Worm (Caenorhabditis elegans): Measurements from ENCODE around the gene lect-2.

DNA sequence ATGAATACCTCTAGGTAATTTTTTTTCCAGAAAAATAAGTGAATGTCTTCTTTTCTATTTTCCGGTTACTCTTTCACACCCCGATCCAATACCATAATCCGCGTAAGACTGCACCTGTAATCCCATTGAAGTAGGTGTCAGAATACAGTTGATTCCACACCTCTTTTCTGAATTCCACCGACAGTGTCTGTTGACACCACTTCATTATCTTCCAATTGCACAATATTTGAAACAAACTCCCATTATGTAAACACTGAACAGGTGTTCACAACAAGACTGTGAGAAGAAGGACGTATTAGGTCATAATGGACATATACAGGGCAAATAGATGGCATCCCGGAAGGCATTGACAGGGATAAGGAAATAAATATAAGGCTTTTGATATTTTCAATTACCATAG lies 13.2 kb upstream of the lect-2 start:
- no peak for TF ChIP-seq dao-5 (tag; optimal IDR thresholded peaks at IDR 0.05)
- no peak for TF ChIP-seq him-1 (tag; optimal IDR thresholded peaks at IDR 0.05)
